Fruit fly (Drosophila melanogaster) whole organism, prepupa: Measurements from ENCODE around the gene CG33267.
"Not testable (repeated sequence)": the region's sequence is repeated elsewhere in the genome, so short reads cannot be mapped to it uniquely, and the experiment has no call there.

ENCODE experiments used
- Blimp-1 ChIP-seq: fragments of 200-800 bp; sonication (Bioruptor generic); optimal IDR thresholded peaks from 3 replicates; lab custom pipeline; 2017; ENCODE audit warnings: missing biosample characterization, missing genetic modification characterization, mild to moderate bottlenecking, moderate library complexity, missing genetic modification reagents
- CG10631 ChIP-seq: fragments of 200-800 bp; sonication (Bioruptor generic); optimal IDR thresholded peaks from 2 replicates; lab custom pipeline; 2016; ENCODE audit warnings: missing biosample characterization, missing genetic modification characterization
- CG11294 ChIP-seq: fragments of 200-800 bp; sonication (Bioruptor generic); IDR thresholded peaks from 2 replicates; pipeline ENCODE4 v1.3.6; 2022; ENCODE audit warnings: missing biosample characterization, missing genetic modification characterization
- CG11762 ChIP-seq: fragments of 200-800 bp; sonication (Bioruptor generic); optimal IDR thresholded peaks from 3 replicates; lab custom pipeline; 2016; ENCODE audit warnings: missing biosample characterization, missing genetic modification characterization; ENCODE audit not compliant: insufficient read depth
- CG11902 ChIP-seq: fragments of 200-800 bp; sonication (Bioruptor generic); optimal IDR thresholded peaks from 3 replicates; lab custom pipeline; 2016; ENCODE audit warnings: missing biosample characterization, missing genetic modification characterization
- CG1621 ChIP-seq: fragments of 200-800 bp; sonication (Bioruptor generic); optimal IDR thresholded peaks from 3 replicates; lab custom pipeline; 2018; ENCODE audit warnings: missing biosample characterization, mild to moderate bottlenecking, missing genetic modification characterization
- CG3032 ChIP-seq: fragments of 200-800 bp; optimal IDR thresholded peaks from 2 replicates; lab custom pipeline; 2019; ENCODE audit warnings: missing biosample characterization, mild to moderate bottlenecking, missing genetic modification characterization, moderate library complexity
- CG32006 ChIP-seq: fragments of 200-800 bp; sonication (Bioruptor generic); optimal IDR thresholded peaks from 3 replicates; lab custom pipeline; 2017; ENCODE audit warnings: missing biosample characterization, mild to moderate bottlenecking, missing genetic modification characterization
- CG3919 ChIP-seq: fragments of 200-800 bp; sonication (Bioruptor generic); optimal IDR thresholded peaks from 3 replicates; lab custom pipeline; 2016; ENCODE audit warnings: missing biosample characterization, missing genetic modification characterization
- CG6276 ChIP-seq: fragments of 200-800 bp; sonication (Bioruptor generic); optimal IDR thresholded peaks from 2 replicates; lab custom pipeline; 2017; ENCODE audit warnings: missing biosample characterization, mild to moderate bottlenecking, missing genetic modification characterization
- CG6792 ChIP-seq: fragments of 200-800 bp; sonication (Bioruptor generic); optimal IDR thresholded peaks from 3 replicates; lab custom pipeline; 2016; ENCODE audit warnings: missing biosample characterization, missing genetic modification characterization
- CG6854 ChIP-seq: fragments of 200-800 bp; sonication (Bioruptor generic); optimal IDR thresholded peaks from 2 replicates; lab custom pipeline; 2017; ENCODE audit warnings: missing biosample characterization, mild to moderate bottlenecking, missing genetic modification characterization
- CG8119 ChIP-seq: fragments of 200-800 bp; sonication (Bioruptor generic); IDR thresholded peaks from 3 replicates; pipeline ENCODE4 v1.3.6; 2022; ENCODE audit warnings: missing biosample characterization, missing genetic modification characterization
- CG8319 ChIP-seq: fragments of 200-800 bp; sonication (Bioruptor generic); optimal IDR thresholded peaks from 3 replicates; lab custom pipeline; 2016; ENCODE audit warnings: missing biosample characterization, missing genetic modification characterization
- CG8632 ChIP-seq: fragments of 200-800 bp; sonication (Bioruptor generic); optimal IDR thresholded peaks from 3 replicates; lab custom pipeline; 2016; ENCODE audit warnings: missing biosample characterization, missing genetic modification characterization
- CG9139 ChIP-seq: fragments of 200-800 bp; sonication (Bioruptor generic); optimal IDR thresholded peaks from 3 replicates; lab custom pipeline; 2017; ENCODE audit warnings: missing biosample characterization, mild to moderate bottlenecking, missing genetic modification characterization
- Eip75B ChIP-seq: fragments of 200-800 bp; sonication (Bioruptor generic); optimal IDR thresholded peaks from 3 replicates; lab custom pipeline; 2016; ENCODE audit warnings: missing biosample characterization, missing genetic modification characterization
- Ets96B ChIP-seq: fragments of 200-800 bp; optimal IDR thresholded peaks from 2 replicates; lab custom pipeline; 2019; ENCODE audit warnings: missing biosample characterization, mild to moderate bottlenecking, missing genetic modification characterization, moderate library complexity
- Gug ChIP-seq: fragments of 200-800 bp; sonication (Bioruptor generic); IDR thresholded peaks from 2 replicates; pipeline ENCODE4 v1.3.6; 2022; ENCODE audit warnings: missing biosample characterization, missing genetic modification characterization
- Hr38 ChIP-seq: sonication (Bioruptor generic); optimal IDR thresholded peaks from 2 replicates; lab custom pipeline; 2016; ENCODE audit warnings: missing biosample characterization, missing genetic modification characterization
- Hr39 ChIP-seq: fragments of 200-800 bp; sonication (Bioruptor generic); optimal IDR thresholded peaks from 2 replicates; lab custom pipeline; 2016; ENCODE audit warnings: missing biosample characterization, missing genetic modification characterization
- OdsH ChIP-seq: fragments of 200-800 bp; sonication (Bioruptor generic); optimal IDR thresholded peaks from 3 replicates; lab custom pipeline; 2016; ENCODE audit warnings: missing biosample characterization, missing genetic modification characterization
- Sox15 ChIP-seq: fragments of 200-800 bp; sonication (Bioruptor generic); optimal IDR thresholded peaks from 3 replicates; lab custom pipeline; 2016; ENCODE audit warnings: missing biosample characterization, missing genetic modification characterization
- achi ChIP-seq: fragments of 200-800 bp; sonication (Bioruptor generic); optimal IDR thresholded peaks from 3 replicates; lab custom pipeline; 2016; ENCODE audit warnings: missing biosample characterization, missing genetic modification characterization
- acj6 ChIP-seq: fragments of 200-800 bp; sonication (Bioruptor generic); optimal IDR thresholded peaks from 3 replicates; lab custom pipeline; 2016; ENCODE audit warnings: missing biosample characterization, missing genetic modification characterization
- dac ChIP-seq: fragments of 200-800 bp; sonication (Bioruptor generic); optimal IDR thresholded peaks from 2 replicates; lab custom pipeline; 2017; ENCODE audit warnings: missing biosample characterization, mild to moderate bottlenecking, missing genetic modification characterization
- eg ChIP-seq: fragments of 200-800 bp; sonication (Bioruptor generic); IDR thresholded peaks from 3 replicates; pipeline ENCODE4 v1.3.6; 2022; ENCODE audit warnings: missing biosample characterization, missing genetic modification characterization
- fd59A ChIP-seq: fragments of 200-800 bp; sonication (Bioruptor generic); optimal IDR thresholded peaks from 2 replicates; lab custom pipeline; 2017; ENCODE audit warnings: missing biosample characterization, mild to moderate bottlenecking, missing genetic modification characterization, missing genetic modification reagents
- fkh ChIP-seq: fragments of 200-800 bp; sonication (Bioruptor generic); optimal IDR thresholded peaks from 3 replicates; lab custom pipeline; 2017; ENCODE audit warnings: missing biosample characterization, mild to moderate bottlenecking, missing genetic modification characterization, moderate library complexity
- lz ChIP-seq: fragments of 200-800 bp; sonication (Bioruptor generic); optimal IDR thresholded peaks from 3 replicates; lab custom pipeline; 2016; ENCODE audit warnings: missing biosample characterization, missing genetic modification characterization
- net ChIP-seq: fragments of 200-800 bp; sonication (Bioruptor generic); optimal IDR thresholded peaks from 3 replicates; lab custom pipeline; 2016; ENCODE audit warnings: missing biosample characterization, missing genetic modification characterization
- pdm3 ChIP-seq: fragments of 200-800 bp; sonication (Bioruptor generic); optimal IDR thresholded peaks from 3 replicates; lab custom pipeline; 2016; ENCODE audit warnings: missing biosample characterization, missing genetic modification characterization
- salr ChIP-seq, 2 experiments: fragments of 200-800 bp; sonication (Bioruptor generic); optimal IDR thresholded peaks; 3 replicates each; lab custom pipeline; 2016 to 2018; ENCODE audit warnings: missing biosample characterization in 2 of 2, missing genetic modification characterization in 2 of 2, mild to moderate bottlenecking in 1 of 2
- ss ChIP-seq, 2 experiments: fragments of 200-800 bp; sonication (Bioruptor generic); optimal IDR thresholded peaks; 2 replicates in 1 of 2; 3 replicates in 1 of 2; lab custom pipeline; 2017 to 2018; ENCODE audit warnings: mild to moderate bottlenecking in 2 of 2, missing biosample characterization in 2 of 2, missing genetic modification characterization in 2 of 2, moderate library complexity in 1 of 2
- svp ChIP-seq: fragments of 200-800 bp; sonication (Bioruptor generic); peaks from one replicate; lab custom pipeline; 2016; ENCODE audit warnings: missing biosample characterization, missing genetic modification characterization

CG33267 gene

dm6 chr3L:11561946-11562760 is 2.1 kb upstream of the CG33267 start, which contains the start of the genes CG7394 and Mob2 (continued):
- TF ChIP-seq CG3032 (tag; lab: Kevin White, UChicago) (peak; percentile 80), eg (peak; percentile 91), CG8632 (GFP tag; lab: Kevin White, UChicago) (peak; percentile 88), Hr38 (peak; percentile 53), CG8319 (GFP tag; lab: Kevin White, UChicago) (peak; percentile 74), ss (GFP tag; optimal IDR thresholded peaks at IDR 0.05; lab: Kevin White, UChicago) (peak; percentile 48 to 69), CG9139 (no peak), achi (GFP tag; lab: Kevin White, UChicago) (peak; percentile 93), CG32006 (GFP tag; lab: Kevin White, UChicago) (peak; percentile 84), Hr39 (GFP tag; lab: Kevin White, UChicago) (peak; percentile 88)

- TF ChIP-seq CG9139: no peak
- no peak for TF ChIP-seq lz (GFP tag; lab: Kevin White, UChicago)
- TF ChIP-seq OdsH: no peak
- TF ChIP-seq net (GFP tag; lab: Kevin White, UChicago): no peak
- TF ChIP-seq Blimp-1 (GFP tag; lab: Kevin White, UChicago): no peak
- no peak for TF ChIP-seq fkh (GFP tag; lab: Kevin White, UChicago)
- no peak for TF ChIP-seq acj6 (GFP tag; lab: Kevin White, UChicago)
- TF ChIP-seq CG8319 (GFP tag; lab: Kevin White, UChicago): no peak
- TF ChIP-seq CG11762 (GFP tag; lab: Kevin White, UChicago): no peak
- no peak for TF ChIP-seq CG1621 (tag; lab: Kevin White, UChicago)
- no peak for TF ChIP-seq CG6792
- TF ChIP-seq CG6276 (GFP tag; lab: Kevin White, UChicago): no peak
- TF ChIP-seq CG3032 (tag; lab: Kevin White, UChicago): no peak
- no peak for TF ChIP-seq CG32006 (GFP tag; lab: Kevin White, UChicago)
- no peak for TF ChIP-seq CG11902 (GFP tag; lab: Kevin White, UChicago)
Measured at dm6 chr3L:11574563-11574962, 10.3 kb downstream of the CG33267 start, which contains the start of gene CG33490. Gene CG33490 (minus strand): TSS chr3L:11574663.

dm6 chr3L:11576944-11577343 is 12.7 kb downstream of the CG33267 start, which contains the start of gene CG33489:
Gene CG33489 (minus strand): TSS chr3L:11577044.
- not testable (repeated sequence) for TF ChIP-seq salr (GFP tag; optimal IDR thresholded peaks at IDR 0.05; lab: Kevin White, UChicago); CG11902 (GFP tag; lab: Kevin White, UChicago); Gug (GFP tag; lab: Robert Waterston, UW)
- TF ChIP-seq, all 60 proteins: peak for 0; not testable (repeated sequence) for 60

- TF ChIP-seq pdm3 (GFP tag; lab: Kevin White, UChicago) (no peak), CG10631 (GFP tag; lab: Kevin White, UChicago) (no peak), fkh (GFP tag; lab: Kevin White, UChicago) (peak; percentile 32)
Measured at dm6 chr3L:11577395-11577794, 13.1 kb downstream of the CG33267 start, which contains the start of gene CG33271. Gene CG33271 (minus strand): TSS chr3L:11577495.

- no peak for TF ChIP-seq CG9139
- no peak for TF ChIP-seq OdsH
- TF ChIP-seq salr (GFP tag; optimal IDR thresholded peaks at IDR 0.05; lab: Kevin White, UChicago): no peak
- no peak for TF ChIP-seq Ets96B (tag; lab: Kevin White, UChicago)
- TF ChIP-seq Blimp-1 (GFP tag; lab: Kevin White, UChicago): no peak
- no peak for TF ChIP-seq fd59A (GFP tag; lab: Kevin White, UChicago)
- TF ChIP-seq dac (GFP tag; lab: Kevin White, UChicago): no peak
- TF ChIP-seq Sox15: no peak
- no peak for TF ChIP-seq CG8119 (GFP tag; lab: Robert Waterston, UW)
- TF ChIP-seq Eip75B (GFP tag; lab: Kevin White, UChicago): no peak
- no peak for TF ChIP-seq Hr38
- TF ChIP-seq svp (GFP tag; lab: Kevin White, UChicago): no peak
- TF ChIP-seq CG11294 (GFP tag; lab: Robert Waterston, UW): no peak
- TF ChIP-seq CG3919 (GFP tag; lab: Kevin White, UChicago): no peak
- no peak for TF ChIP-seq ss (GFP tag; optimal IDR thresholded peaks at IDR 0.05; lab: Kevin White, UChicago)
- TF ChIP-seq CG6854 (GFP tag; lab: Kevin White, UChicago): no peak
Measured at dm6 chr3L:11578211-11578673, 14.0 kb downstream of the CG33267 start, which contains the start of gene CG33270. Gene CG33270 (minus strand): TSS chr3L:11578623.
